Fruit fly (Drosophila melanogaster) whole organism, embryonic: ENCODE measurements around the gene Tim17a2.

Experiments
- CG11723 ChIP-seq: fragments of 200-800 bp; sonication (Bioruptor generic); optimal IDR thresholded peaks from 2 replicates; lab custom pipeline; 2017; ENCODE audit warnings: missing biosample characterization, mild to moderate bottlenecking, missing genetic modification characterization
- CG12219 ChIP-seq: fragments of 200-800 bp; sonication (Bioruptor generic); optimal IDR thresholded peaks from 3 replicates; lab custom pipeline; 2018; ENCODE audit warnings: missing biosample characterization, mild to moderate bottlenecking, missing genetic modification characterization
- CG1529 ChIP-seq: fragments of 200-800 bp; sonication (Bioruptor generic); optimal IDR thresholded peaks from 3 replicates; lab custom pipeline; 2018; ENCODE audit warnings: missing biosample characterization, missing genetic modification characterization
- CG43689 ChIP-seq: fragments of 200-800 bp; sonication (Bioruptor generic); IDR thresholded peaks from 2 replicates; pipeline ENCODE4 v1.3.6; 2022; ENCODE audit warnings: missing biosample characterization, missing genetic modification characterization
- CG7839 ChIP-seq: fragments of 200-800 bp; sonication (Bioruptor generic); optimal IDR thresholded peaks from 3 replicates; lab custom pipeline; 2018; ENCODE audit warnings: missing biosample characterization, mild to moderate bottlenecking, missing genetic modification characterization, moderate library complexity
- CG8924 ChIP-seq: fragments of 200-800 bp; optimal IDR thresholded peaks from 3 replicates; lab custom pipeline; 2019; ENCODE audit warnings: missing biosample characterization, mild to moderate bottlenecking, missing genetic modification characterization, moderate library complexity
- Dref ChIP-seq: fragments of 200-800 bp; sonication (Bioruptor generic); IDR thresholded peaks from 2 replicates; pipeline ENCODE4 v1.3.6; 2022; ENCODE audit warnings: missing biosample characterization, missing genetic modification characterization
- Sox102F ChIP-seq: fragments of 200-800 bp; sonication (Bioruptor generic); optimal IDR thresholded peaks from 2 replicates; lab custom pipeline; 2018; ENCODE audit warnings: missing biosample characterization, mild to moderate bottlenecking, missing genetic modification characterization, moderate library complexity
- btn ChIP-seq: fragments of 200-800 bp; sonication (Bioruptor generic); optimal IDR thresholded peaks from 2 replicates; lab custom pipeline; 2016; ENCODE audit warnings: missing biosample characterization, missing genetic modification characterization
- psq ChIP-seq: fragments of 200-800 bp; sonication (Bioruptor generic); optimal IDR thresholded peaks from 2 replicates; lab custom pipeline; 2017; ENCODE audit warnings: missing biosample characterization, missing genetic modification characterization
- sim ChIP-seq: fragments of 200-800 bp; sonication (Bioruptor generic); IDR thresholded peaks from 2 replicates; pipeline ENCODE4 v1.3.6; 2022; ENCODE audit warnings: missing biosample characterization, missing genetic modification characterization

DNA sequence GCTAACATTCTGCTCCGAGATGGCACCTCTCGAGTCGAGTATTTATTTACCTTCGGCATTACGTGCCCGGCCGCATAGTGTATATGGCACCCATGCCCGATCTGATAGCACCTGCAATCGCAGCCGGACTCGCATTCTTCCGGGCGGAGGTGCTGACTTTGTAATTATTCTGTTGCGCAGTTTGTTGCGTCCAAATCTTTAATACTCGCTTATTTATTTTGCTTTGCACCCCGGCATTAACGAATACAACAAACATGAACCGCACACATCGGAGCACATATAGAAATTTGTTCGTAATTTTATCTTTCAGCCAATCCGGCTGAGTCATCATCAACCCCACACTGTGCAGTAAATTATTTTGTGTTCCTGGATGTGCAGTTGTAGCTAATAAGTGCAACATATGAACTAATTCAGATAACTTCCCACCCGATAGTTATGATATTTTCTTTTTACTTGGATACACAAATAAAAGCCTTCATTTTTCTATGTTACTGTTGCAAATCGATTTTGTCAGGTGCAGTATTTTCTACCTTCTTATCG lies 426 bp downstream of the Tim17a2 start:
- no peak for TF ChIP-seq btn (GFP tag; lab: Kevin White, UChicago)
- no peak for TF ChIP-seq CG7839 (tag; lab: Kevin White, UChicago)
- TF ChIP-seq Sox102F (GFP tag; lab: Kevin White, UChicago), result no peak
- TF ChIP-seq CG12219 (GFP tag; lab: Kevin White, UChicago), result no peak
- TF ChIP-seq CG43689, result no peak
- TF ChIP-seq psq, result no peak
- no peak for TF ChIP-seq CG11723 (GFP tag; lab: Kevin White, UChicago)
- no peak for TF ChIP-seq Dref (GFP tag; lab: Robert Waterston, UW)
- no peak for TF ChIP-seq CG1529 (GFP tag; lab: Kevin White, UChicago)
- no peak for TF ChIP-seq sim (GFP tag; lab: Robert Waterston, UW)
- no peak for TF ChIP-seq CG8924 (tag; lab: Kevin White, UChicago)
